Worm (Caenorhabditis elegans) whole organism, mixed stage, embryonic: ENCODE data around the gene R12B2.7.

ENCODE experiments used
- M03D4.4 ChIP-seq: sonication (generic microtip); optimal IDR thresholded peaks from 2 replicates; lab custom pipeline; 2017; ENCODE audit warnings: mild to moderate bottlenecking, missing genetic modification characterization, missing compliant biosample characterization
- bed-3 ChIP-seq: fragments of 200-800 bp; sonication (Bioruptor generic); optimal IDR thresholded peaks from 3 replicates; lab custom pipeline; 2018; ENCODE audit warnings: mild to moderate bottlenecking, missing genetic modification characterization, moderate library complexity, missing compliant biosample characterization
- blmp-1 ChIP-seq: fragments of 150-350 bp; optimal IDR thresholded peaks from 2 replicates; lab custom pipeline; 2014; ENCODE audit warnings: missing biosample characterization, missing genetic modification characterization
- ceh-39 ChIP-seq: fragments of 150-350 bp; optimal IDR thresholded peaks from 2 replicates; lab custom pipeline; 2014; ENCODE audit warnings: missing biosample characterization, missing genetic modification characterization
- ceh-43 ChIP-seq: fragments of 200-800 bp; sonication (Bioruptor generic); optimal IDR thresholded peaks from 2 replicates; lab custom pipeline; 2018; ENCODE audit warnings: mild to moderate bottlenecking, missing genetic modification characterization, moderate library complexity, missing compliant biosample characterization
- ceh-83 ChIP-seq: fragments of 200-800 bp; sonication (Bioruptor generic); optimal IDR thresholded peaks from 2 replicates; lab custom pipeline; 2018; ENCODE audit warnings: mild to moderate bottlenecking, missing genetic modification characterization, missing compliant biosample characterization
- ces-1 ChIP-seq: fragments of 150-350 bp; optimal IDR thresholded peaks from 2 replicates; lab custom pipeline; 2014; ENCODE audit warnings: missing biosample characterization, missing genetic modification reagents, missing genetic modification characterization
- cnd-1 ChIP-seq: fragments of 200-800 bp; sonication (Bioruptor generic); optimal IDR thresholded peaks from 2 replicates; lab custom pipeline; 2018; ENCODE audit warnings: mild to moderate bottlenecking, missing genetic modification characterization, missing compliant biosample characterization
- drap-1 ChIP-seq: fragments of 200-800 bp; sonication (Bioruptor generic); optimal IDR thresholded peaks from 3 replicates; lab custom pipeline; 2018; ENCODE audit warnings: mild to moderate bottlenecking, missing genetic modification characterization, missing compliant biosample characterization
- elt-1 ChIP-seq: sonication (generic microtip); optimal IDR thresholded peaks from 2 replicates; lab custom pipeline; 2017; ENCODE audit warnings: missing genetic modification characterization, mild to moderate bottlenecking, missing compliant biosample characterization, antibody characterized with exemption, moderate library complexity, borderline replicate concordance; ENCODE audit not compliant: insufficient read depth
- elt-3 ChIP-seq: fragments of 150-350 bp; optimal IDR thresholded peaks from 2 replicates; lab custom pipeline; 2014; ENCODE audit warnings: missing biosample characterization, missing genetic modification characterization
- flh-1 ChIP-seq: fragments of 200-800 bp; sonication (Bioruptor generic); optimal IDR thresholded peaks from 2 replicates; lab custom pipeline; 2018; ENCODE audit warnings: mild to moderate bottlenecking, missing genetic modification characterization, moderate library complexity, missing compliant biosample characterization
- ham-2 ChIP-seq: fragments of 200-800 bp; sonication (Bioruptor generic); optimal IDR thresholded peaks from 2 replicates; lab custom pipeline; 2018; ENCODE audit warnings: mild to moderate bottlenecking, missing genetic modification characterization, missing compliant biosample characterization
- hlh-1 ChIP-seq: fragments of 150-350 bp; optimal IDR thresholded peaks from 2 replicates; lab custom pipeline; 2014; ENCODE audit warnings: missing biosample characterization, missing genetic modification reagents, missing genetic modification characterization
- lin-13 ChIP-seq: fragments of 150-350 bp; optimal IDR thresholded peaks from 2 replicates; lab custom pipeline; 2014; ENCODE audit warnings: missing biosample characterization, missing genetic modification characterization
- lin-32 ChIP-seq: fragments of 200-800 bp; sonication (Bioruptor generic); optimal IDR thresholded peaks from 2 replicates; lab custom pipeline; 2018; ENCODE audit warnings: mild to moderate bottlenecking, missing genetic modification characterization, missing compliant biosample characterization
- lsy-2 ChIP-seq: fragments of 150-350 bp; optimal IDR thresholded peaks from 2 replicates; lab custom pipeline; 2014; ENCODE audit warnings: missing biosample characterization, missing genetic modification characterization
- mab-5 ChIP-seq: fragments of 150-350 bp; optimal IDR thresholded peaks from 2 replicates; lab custom pipeline; 2014; ENCODE audit warnings: missing biosample characterization, missing genetic modification characterization
- mep-1 ChIP-seq: fragments of 150-350 bp; optimal IDR thresholded peaks from 2 replicates; lab custom pipeline; 2017; ENCODE audit warnings: missing biosample characterization, missing genetic modification reagents, missing genetic modification characterization, inconsistent platforms
- mls-2 ChIP-seq: sonication (generic microtip); optimal IDR thresholded peaks from 2 replicates; lab custom pipeline; 2016; ENCODE audit warnings: mild to moderate bottlenecking, missing genetic modification characterization, moderate library complexity, missing compliant biosample characterization
- nhr-12 ChIP-seq: fragments of 150-350 bp; optimal IDR thresholded peaks from 2 replicates; lab custom pipeline; 2014; ENCODE audit warnings: missing biosample characterization, missing genetic modification characterization
- nhr-2 ChIP-seq: fragments of 150-350 bp; optimal IDR thresholded peaks from 2 replicates; lab custom pipeline; 2014; ENCODE audit warnings: missing biosample characterization, missing genetic modification characterization
- nhr-237 ChIP-seq: fragments of 150-350 bp; optimal IDR thresholded peaks from 2 replicates; lab custom pipeline; 2014; ENCODE audit warnings: missing biosample characterization, missing genetic modification characterization
- nhr-28 ChIP-seq: fragments of 150-350 bp; optimal IDR thresholded peaks from 2 replicates; lab custom pipeline; 2014; ENCODE audit warnings: missing biosample characterization, missing genetic modification characterization
- nhr-76 ChIP-seq: sonication (generic microtip); optimal IDR thresholded peaks from 2 replicates; lab custom pipeline; 2017; ENCODE audit warnings: missing biosample characterization, missing genetic modification characterization
- pha-4 ChIP-seq: fragments of 150-350 bp; optimal IDR thresholded peaks from 2 replicates; lab custom pipeline; 2018; ENCODE audit warnings: missing biosample characterization, missing genetic modification reagents, missing genetic modification characterization
- sem-2 ChIP-seq: fragments of 200-800 bp; sonication (Bioruptor generic); optimal IDR thresholded peaks from 2 replicates; lab custom pipeline; 2018; ENCODE audit warnings: mild to moderate bottlenecking, missing genetic modification characterization, missing compliant biosample characterization
- snpc-4 ChIP-seq: fragments of 150-350 bp; optimal IDR thresholded peaks from 2 replicates; lab custom pipeline; 2014; ENCODE audit warnings: missing biosample characterization, missing genetic modification characterization
- unc-120 ChIP-seq: sonication (generic microtip); optimal IDR thresholded peaks from 2 replicates; lab custom pipeline; 2017; ENCODE audit warnings: missing genetic modification characterization, missing compliant biosample characterization; ENCODE audit not compliant: poor library complexity, severe bottlenecking
- unc-39 ChIP-seq: fragments of 150-350 bp; optimal IDR thresholded peaks from 2 replicates; lab custom pipeline; 2014; ENCODE audit warnings: missing biosample characterization, missing genetic modification characterization
- unc-62 ChIP-seq: fragments of 150-350 bp; optimal IDR thresholded peaks from 2 replicates; lab custom pipeline; 2014; ENCODE audit warnings: missing biosample characterization, missing genetic modification reagents, missing genetic modification characterization
- zip-8 ChIP-seq: fragments of 150-350 bp; optimal IDR thresholded peaks from 2 replicates; lab custom pipeline; 2014; ENCODE audit warnings: missing biosample characterization, missing genetic modification characterization
- ztf-11 ChIP-seq: fragments of 150-350 bp; optimal IDR thresholded peaks from 2 replicates; lab custom pipeline; 2014; ENCODE audit warnings: missing biosample characterization, missing genetic modification characterization

R12B2.7 gene

ce11 chrIII:5798747-5799146 lies 16.1 kb upstream of the R12B2.7 start, which contains the start of gene ceh-10:
ceh-10 (plus strand) TSS chrIII:5799047.
- no peak for TF ChIP-seq mls-2 (tag; lab: Kevin White, UChicago)
- TF ChIP-seq elt-1, result no peak
- TF ChIP-seq ham-2, result no peak
- no peak for TF ChIP-seq lin-32
- no peak for TF ChIP-seq ceh-39 (tag; lab: Kevin White, UChicago)
- no peak for TF ChIP-seq zip-8 (tag; lab: Kevin White, UChicago)
- TF ChIP-seq blmp-1 (tag; lab: Kevin White, UChicago), result no peak
- no peak for TF ChIP-seq hlh-1 (tag; lab: Kevin White, UChicago)
- TF ChIP-seq mep-1 (tag; lab: Kevin White, UChicago), result no peak
- no peak for TF ChIP-seq elt-3 (tag; lab: Kevin White, UChicago)
- TF ChIP-seq M03D4.4 (tag; lab: Kevin White, UChicago), result no peak
- TF ChIP-seq lsy-2, result no peak
- TF ChIP-seq ztf-11 (tag; lab: Kevin White, UChicago), result no peak
- TF ChIP-seq lin-13 (tag; lab: Kevin White, UChicago), result no peak
- TF ChIP-seq nhr-28 (tag; lab: Kevin White, UChicago), result no peak
- no peak for TF ChIP-seq bed-3
- no peak for TF ChIP-seq nhr-76 (tag; lab: Kevin White, UChicago)
- TF ChIP-seq sem-2, result no peak
- TF ChIP-seq drap-1 (GFP tag; lab: Kevin White, UChicago), result no peak

- TF ChIP-seq ceh-83 (no peak), unc-39 (tag; lab: Kevin White, UChicago) (no peak), cnd-1 (tag; lab: Kevin White, UChicago) (no peak), nhr-28 (tag; lab: Kevin White, UChicago) (no peak), pha-4 (tag; lab: Kevin White, UChicago) (no peak), lin-13 (tag; lab: Kevin White, UChicago) (no peak), elt-3 (tag; lab: Kevin White, UChicago) (no peak), flh-1 (GFP tag; lab: Kevin White, UChicago) (no peak), lsy-2 (no peak), mab-5 (tag; lab: Kevin White, UChicago) (no peak), nhr-2 (tag; lab: Kevin White, UChicago) (no peak), ces-1 (no peak), M03D4.4 (tag; lab: Kevin White, UChicago) (no peak), nhr-237 (tag; lab: Kevin White, UChicago) (no peak), lin-32 (no peak), blmp-1 (tag; lab: Kevin White, UChicago) (no peak), nhr-12 (tag; lab: Kevin White, UChicago) (no peak), ham-2 (no peak), ceh-43 (GFP tag; lab: Kevin White, UChicago) (no peak), mep-1 (tag; lab: Kevin White, UChicago) (no peak)
These were observed 11.9 kb upstream of the R12B2.7 start, which contains the start of the genes polq-1 and him-10 for ce11 chrIII:5802971-5803370. polq-1 (minus strand) TSS chrIII:5803160. him-10 (plus strand) TSS chrIII:5803260.

DNA sequence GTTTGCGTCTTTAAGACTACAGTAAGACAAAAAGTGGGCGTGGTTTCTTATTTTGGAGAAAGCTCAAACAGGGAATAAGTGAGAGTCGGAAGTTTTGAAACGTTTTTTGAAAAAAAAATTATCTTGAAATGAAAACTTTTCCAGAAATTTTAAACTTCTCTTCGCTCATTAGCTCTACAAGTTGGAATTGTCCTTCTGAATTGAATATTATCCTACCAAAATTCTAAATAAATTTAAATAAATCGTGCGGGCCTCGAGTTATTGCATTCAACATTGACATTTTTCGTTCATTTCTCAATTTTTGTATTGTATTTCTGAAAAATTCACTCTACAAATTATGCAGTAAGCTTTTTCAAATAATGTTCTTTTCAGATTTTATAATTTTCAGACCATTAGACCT lies 9.6 kb upstream of the R12B2.7 start, which contains the start of gene R12B2.3:
TSS of gene R12B2.3 (plus strand) at position 301 of the 400 bp plus-strand sequence.
- TF ChIP-seq M03D4.4 (tag; lab: Kevin White, UChicago), result no peak
- TF ChIP-seq flh-1 (GFP tag; lab: Kevin White, UChicago), result no peak
- TF ChIP-seq ztf-11 (tag; lab: Kevin White, UChicago), result no peak
- TF ChIP-seq ceh-43 (GFP tag; lab: Kevin White, UChicago), result no peak
- no peak for TF ChIP-seq mab-5 (tag; lab: Kevin White, UChicago)
- no peak for TF ChIP-seq lsy-2
- TF ChIP-seq snpc-4 (tag; lab: Kevin White, UChicago), result no peak
- no peak for TF ChIP-seq zip-8 (tag; lab: Kevin White, UChicago)
- TF ChIP-seq pha-4 (tag; lab: Kevin White, UChicago), result no peak
- TF ChIP-seq lin-32, result no peak
- no peak for TF ChIP-seq nhr-2 (tag; lab: Kevin White, UChicago)
- TF ChIP-seq ceh-83, result no peak
- TF ChIP-seq bed-3, result no peak
- no peak for TF ChIP-seq ham-2
- TF ChIP-seq ces-1, result no peak

DNA sequence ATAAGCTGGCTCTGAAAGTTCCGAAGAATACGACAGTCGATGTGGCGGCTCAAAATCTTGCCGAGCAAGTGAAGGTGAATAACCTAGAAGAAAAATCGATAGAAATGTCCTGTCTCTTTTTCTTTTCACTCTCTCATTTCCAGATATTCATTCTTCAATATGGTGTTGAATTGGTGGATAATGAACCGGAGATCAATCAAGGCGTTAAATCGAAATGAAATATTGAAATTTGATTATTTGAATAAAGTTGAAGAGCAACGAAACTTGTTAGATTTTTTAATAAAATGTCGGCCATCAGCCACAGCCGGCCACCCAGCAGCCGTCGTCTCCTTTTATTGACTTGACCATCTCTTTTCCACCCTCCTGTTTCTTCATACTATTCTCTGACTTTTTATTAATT lies 8.1 kb upstream of the R12B2.7 start, which contains the start of gene R12B2.2:
TSS of gene R12B2.2 (plus strand) at position 301 of the 400 bp plus-strand sequence.
- TF ChIP-seq snpc-4 (tag; lab: Kevin White, UChicago) (no peak), unc-120 (tag; lab: Kevin White, UChicago) (no peak), ztf-11 (tag; lab: Kevin White, UChicago) (no peak), mep-1 (tag; lab: Kevin White, UChicago) (no peak), nhr-237 (tag; lab: Kevin White, UChicago) (no peak), ceh-39 (tag; lab: Kevin White, UChicago) (no peak), elt-1 (no peak), mab-5 (tag; lab: Kevin White, UChicago) (no peak), ces-1 (no peak), lin-32 (no peak), elt-3 (tag; lab: Kevin White, UChicago) (no peak), bed-3 (no peak), drap-1 (GFP tag; lab: Kevin White, UChicago) (no peak), mls-2 (tag; lab: Kevin White, UChicago) (no peak), nhr-76 (tag; lab: Kevin White, UChicago) (no peak), cnd-1 (tag; lab: Kevin White, UChicago) (no peak), unc-62 (no peak), zip-8 (tag; lab: Kevin White, UChicago) (no peak)
